Fruit fly (Drosophila melanogaster): ENCODE data around the gene CG2082.

The CG2082 gene

dm6 chr3R:5754594-5754993 lies 26.3 kb downstream of the CG2082 start, which contains the start of gene Dcps:
Dcps (minus strand) TSS chr3R:5754774.
- TF ChIP-seq kay (GFP tag; ENCODE audit: borderline replicate concordance) (peak; percentile 74), Crg-1 (GFP tag; optimal IDR thresholded peaks at IDR 0.05) (no peak), CG5204 (GFP tag; optimal IDR thresholded peaks at IDR 0.05) (no peak), CG12768 (GFP tag; optimal IDR thresholded peaks at IDR 0.05) (no peak), bab1 (GFP tag; optimal IDR thresholded peaks at IDR 0.05) (peak; percentile 32)

- no peak for TF ChIP-seq CG11617 (GFP tag; optimal IDR thresholded peaks at IDR 0.05)
- no peak for TF ChIP-seq CG7101 (tag; optimal IDR thresholded peaks at IDR 0.05)
- no peak for TF ChIP-seq kay (GFP tag; ENCODE audit: borderline replicate concordance)
- TF ChIP-seq Crg-1 (GFP tag; optimal IDR thresholded peaks at IDR 0.05): no peak
- no peak for TF ChIP-seq ovo (GFP tag; optimal IDR thresholded peaks at IDR 0.05)
- TF ChIP-seq tj (GFP tag; optimal IDR thresholded peaks at IDR 0.05): no peak
- TF ChIP-seq Hr96 (GFP tag; optimal IDR thresholded peaks at IDR 0.05): no peak
- TF ChIP-seq cic (GFP tag; optimal IDR thresholded peaks at IDR 0.05): no peak
- TF ChIP-seq Clk (GFP tag; optimal IDR thresholded peaks at IDR 0.05): no peak
- TF ChIP-seq pad (GFP tag; optimal IDR thresholded peaks at IDR 0.05): no peak
- no peak for TF ChIP-seq CG5204 (GFP tag; optimal IDR thresholded peaks at IDR 0.05)
- TF ChIP-seq toe (GFP tag; optimal IDR thresholded peaks at IDR 0.05): no peak
- TF ChIP-seq Mnt (GFP tag; optimal IDR thresholded peaks at IDR 0.05): no peak
- TF ChIP-seq cnc (optimal IDR thresholded peaks at IDR 0.05): no peak
Observed at dm6 chr3R:5746646-5747045, 34.2 kb downstream of the CG2082 start.

- TF ChIP-seq Crg-1 (GFP tag; optimal IDR thresholded peaks at IDR 0.05) (peak; percentile 3), kay (GFP tag; ENCODE audit: borderline replicate concordance) (no peak), Mnt (GFP tag; optimal IDR thresholded peaks at IDR 0.05) (peak; percentile 63), CG11617 (GFP tag; optimal IDR thresholded peaks at IDR 0.05) (peak; percentile 34), CG1620 (GFP tag; optimal IDR thresholded peaks at IDR 0.05) (peak; percentile 40), CG14711 (tag; optimal IDR thresholded peaks at IDR 0.05) (peak; percentile 11), cnc (optimal IDR thresholded peaks at IDR 0.05) (no peak), CG7045 (GFP tag; optimal IDR thresholded peaks at IDR 0.05) (no peak), cic (GFP tag; optimal IDR thresholded peaks at IDR 0.05) (no peak), Clk (GFP tag; optimal IDR thresholded peaks at IDR 0.05) (no peak), CG5204 (GFP tag; optimal IDR thresholded peaks at IDR 0.05) (peak; percentile 15), tj (GFP tag; optimal IDR thresholded peaks at IDR 0.05) (peak; percentile 42), CG12768 (GFP tag; optimal IDR thresholded peaks at IDR 0.05) (no peak), CG7101 (tag; optimal IDR thresholded peaks at IDR 0.05) (peak; percentile 19), Hr96 (GFP tag; optimal IDR thresholded peaks at IDR 0.05) (peak; percentile 51), toe (GFP tag; optimal IDR thresholded peaks at IDR 0.05) (no peak), CG33017 (tag; optimal IDR thresholded peaks at IDR 0.05) (no peak), bab1 (GFP tag; optimal IDR thresholded peaks at IDR 0.05) (peak; percentile 41), pad (GFP tag; optimal IDR thresholded peaks at IDR 0.05) (peak; percentile 13), ovo (GFP tag; optimal IDR thresholded peaks at IDR 0.05) (peak; percentile 15)
Observed at dm6 chr3R:5742278-5743196, 38.3 kb downstream of the CG2082 start, which contains the start of the genes Sym and Madm. Sym (minus strand) TSS chr3R:5742476. Madm (plus strand) TSS chr3R:5742510.

- TF ChIP-seq CG1620 (GFP tag; optimal IDR thresholded peaks at IDR 0.05) (no peak), CG11617 (GFP tag; optimal IDR thresholded peaks at IDR 0.05) (no peak), Hr96 (GFP tag; optimal IDR thresholded peaks at IDR 0.05) (no peak), Mnt (GFP tag; optimal IDR thresholded peaks at IDR 0.05) (no peak), CG14711 (tag; optimal IDR thresholded peaks at IDR 0.05) (no peak), CG7101 (tag; optimal IDR thresholded peaks at IDR 0.05) (no peak), CG7045 (GFP tag; optimal IDR thresholded peaks at IDR 0.05) (no peak), CG12768 (GFP tag; optimal IDR thresholded peaks at IDR 0.05) (no peak), pad (GFP tag; optimal IDR thresholded peaks at IDR 0.05) (no peak), Crg-1 (GFP tag; optimal IDR thresholded peaks at IDR 0.05) (no peak), bab1 (GFP tag; optimal IDR thresholded peaks at IDR 0.05) (no peak), toe (GFP tag; optimal IDR thresholded peaks at IDR 0.05) (no peak)
Observed at dm6 chr3R:5737263-5737662, 43.6 kb downstream of the CG2082 start.

- TF ChIP-seq toe (GFP tag; optimal IDR thresholded peaks at IDR 0.05): no peak
- TF ChIP-seq ovo (GFP tag; optimal IDR thresholded peaks at IDR 0.05): peak; percentile 52
- TF ChIP-seq Mnt (GFP tag; optimal IDR thresholded peaks at IDR 0.05): peak; percentile 4
- peak; percentile 69 for TF ChIP-seq CG12768 (GFP tag; optimal IDR thresholded peaks at IDR 0.05)
- peak; percentile 33 for TF ChIP-seq Crg-1 (GFP tag; optimal IDR thresholded peaks at IDR 0.05)
- TF ChIP-seq CG7101 (tag; optimal IDR thresholded peaks at IDR 0.05): peak; percentile 80
- peak; percentile 18 for TF ChIP-seq cic (GFP tag; optimal IDR thresholded peaks at IDR 0.05)
- no peak for TF ChIP-seq cnc (optimal IDR thresholded peaks at IDR 0.05)
- TF ChIP-seq CG14711 (tag; optimal IDR thresholded peaks at IDR 0.05): peak; percentile 76
- TF ChIP-seq CG5204 (GFP tag; optimal IDR thresholded peaks at IDR 0.05): no peak
- TF ChIP-seq Clk (GFP tag; optimal IDR thresholded peaks at IDR 0.05): no peak
- TF ChIP-seq CG33017 (tag; optimal IDR thresholded peaks at IDR 0.05): peak; percentile 80
- TF ChIP-seq CG1620 (GFP tag; optimal IDR thresholded peaks at IDR 0.05): peak; percentile 22
- TF ChIP-seq bab1 (GFP tag; optimal IDR thresholded peaks at IDR 0.05): peak; percentile 73
- TF ChIP-seq CG11617 (GFP tag; optimal IDR thresholded peaks at IDR 0.05): peak; percentile 91
- TF ChIP-seq tj (GFP tag; optimal IDR thresholded peaks at IDR 0.05): peak; percentile 61
- TF ChIP-seq CG7045 (GFP tag; optimal IDR thresholded peaks at IDR 0.05): peak; percentile 81
- TF ChIP-seq pad (GFP tag; optimal IDR thresholded peaks at IDR 0.05): peak; percentile 67
- TF ChIP-seq kay (GFP tag; ENCODE audit: borderline replicate concordance): no peak
- no peak for TF ChIP-seq Hr96 (GFP tag; optimal IDR thresholded peaks at IDR 0.05)
Observed at dm6 chr3R:5736305-5736869, 44.5 kb downstream of the CG2082 start, which contains the start of the genes CG2100 and CG1236. CG2100 (minus strand) TSS chr3R:5736355. CG1236 (plus strand) TSS chr3R:5736748.
